Fruit fly (Drosophila melanogaster) whole organism, prepupa: Measurements from ENCODE around the gene mib1.

Experiments
- CG32006 ChIP-seq: fragments of 200-800 bp; sonication (Bioruptor generic); optimal IDR thresholded peaks from 3 replicates; lab custom pipeline; 2017; ENCODE audit warnings: missing biosample characterization, mild to moderate bottlenecking, missing genetic modification characterization
- CG6854 ChIP-seq: fragments of 200-800 bp; sonication (Bioruptor generic); optimal IDR thresholded peaks from 2 replicates; lab custom pipeline; 2017; ENCODE audit warnings: missing biosample characterization, mild to moderate bottlenecking, missing genetic modification characterization
- CG7368 ChIP-seq: fragments of 200-800 bp; sonication (Bioruptor generic); optimal IDR thresholded peaks from 3 replicates; lab custom pipeline; 2016; ENCODE audit warnings: missing biosample characterization, missing genetic modification characterization
- CG8632 ChIP-seq: fragments of 200-800 bp; sonication (Bioruptor generic); optimal IDR thresholded peaks from 3 replicates; lab custom pipeline; 2016; ENCODE audit warnings: missing biosample characterization, missing genetic modification characterization
- CG9139 ChIP-seq: fragments of 200-800 bp; sonication (Bioruptor generic); optimal IDR thresholded peaks from 3 replicates; lab custom pipeline; 2017; ENCODE audit warnings: missing biosample characterization, mild to moderate bottlenecking, missing genetic modification characterization
- Eip93F ChIP-seq: fragments of 200-800 bp; sonication (Bioruptor generic); optimal IDR thresholded peaks from 2 replicates; lab custom pipeline; 2016; ENCODE audit warnings: missing biosample characterization, mild to moderate bottlenecking, missing genetic modification characterization
- Hr39 ChIP-seq: fragments of 200-800 bp; sonication (Bioruptor generic); optimal IDR thresholded peaks from 2 replicates; lab custom pipeline; 2016; ENCODE audit warnings: missing biosample characterization, missing genetic modification characterization
- Lpt ChIP-seq: fragments of 200-800 bp; sonication (Bioruptor generic); optimal IDR thresholded peaks from 3 replicates; lab custom pipeline; 2016; ENCODE audit warnings: missing biosample characterization, missing genetic modification characterization
- achi ChIP-seq: fragments of 200-800 bp; sonication (Bioruptor generic); optimal IDR thresholded peaks from 3 replicates; lab custom pipeline; 2016; ENCODE audit warnings: missing biosample characterization, missing genetic modification characterization
- cyc ChIP-seq: fragments of 200-800 bp; sonication (Bioruptor generic); optimal IDR thresholded peaks from 3 replicates; lab custom pipeline; 2016; ENCODE audit warnings: missing biosample characterization, missing genetic modification characterization
- dac ChIP-seq: fragments of 200-800 bp; sonication (Bioruptor generic); optimal IDR thresholded peaks from 2 replicates; lab custom pipeline; 2017; ENCODE audit warnings: missing biosample characterization, mild to moderate bottlenecking, missing genetic modification characterization
- lz ChIP-seq: fragments of 200-800 bp; sonication (Bioruptor generic); optimal IDR thresholded peaks from 3 replicates; lab custom pipeline; 2016; ENCODE audit warnings: missing biosample characterization, missing genetic modification characterization

dm6 chr3L:16027163-16027633 is 15.6 kb upstream of the mib1 start:
- peak; percentile 54 for TF ChIP-seq achi
- TF ChIP-seq Lpt (GFP tag; lab: Kevin White, UChicago): peak; percentile 66
- peak; percentile 64 for TF ChIP-seq CG9139 (GFP tag; lab: Kevin White, UChicago)
- peak; percentile 55 for TF ChIP-seq Hr39 (GFP tag; lab: Kevin White, UChicago)
- TF ChIP-seq CG7368 (GFP tag; lab: Kevin White, UChicago): peak; percentile 53
- TF ChIP-seq Eip93F (GFP tag; lab: Kevin White, UChicago): peak; percentile 2
- TF ChIP-seq CG32006: peak; percentile 64
- TF ChIP-seq CG6854 (GFP tag; lab: Kevin White, UChicago): no peak
- peak; percentile 52 for TF ChIP-seq lz (GFP tag; lab: Kevin White, UChicago)
- peak; percentile 62 for TF ChIP-seq dac (GFP tag; lab: Kevin White, UChicago)
- TF ChIP-seq cyc (GFP tag; lab: Kevin White, UChicago): peak; percentile 25
- peak; percentile 33 for TF ChIP-seq CG8632 (GFP tag; lab: Kevin White, UChicago)
